Worm (Caenorhabditis elegans) whole organism, L1 larva: ENCODE results near the gene nspf-3.
"Not testable (repeated sequence)": the region's sequence is repeated elsewhere in the genome, so short reads cannot be mapped to it uniquely, and the experiment has no call there.

ENCODE experiments used
- Y116A8C.19 ChIP-seq: sonication (generic microtip); optimal IDR thresholded peaks from 2 replicates; lab custom pipeline; 2016; ENCODE audit warnings: missing compliant biosample characterization, missing genetic modification characterization, borderline replicate concordance
- aha-1 ChIP-seq: fragments of 150-350 bp; optimal IDR thresholded peaks from 2 replicates; lab custom pipeline; 2014; ENCODE audit warnings: missing biosample characterization, missing genetic modification characterization
- alr-1 ChIP-seq: fragments of 200-800 bp; sonication (Bioruptor generic); optimal IDR thresholded peaks from 2 replicates; lab custom pipeline; 2018; ENCODE audit warnings: borderline replicate concordance, mild to moderate bottlenecking, missing genetic modification characterization, missing compliant biosample characterization
- blmp-1 ChIP-seq: fragments of 150-350 bp; optimal IDR thresholded peaks from 2 replicates; lab custom pipeline; 2014; ENCODE audit warnings: missing biosample characterization, missing genetic modification characterization
- ceh-82 ChIP-seq, 3 experiments: fragments of 150-350 bp in 1 of 3; sonication (generic microtip) in 2 of 3; optimal IDR thresholded peaks; 2 replicates each; lab custom pipeline; 2014 to 2017; ENCODE audit warnings: missing biosample characterization in 3 of 3, missing genetic modification characterization in 3 of 3
- ceh-90 ChIP-seq: sonication (generic microtip); optimal IDR thresholded peaks from 2 replicates; lab custom pipeline; 2016; ENCODE audit warnings: missing genetic modification characterization, missing compliant biosample characterization
- ces-1 ChIP-seq: fragments of 150-350 bp; optimal IDR thresholded peaks from 2 replicates; lab custom pipeline; 2014; ENCODE audit warnings: missing biosample characterization, missing genetic modification reagents, missing genetic modification characterization
- dpl-1 ChIP-seq, 3 experiments: fragments of 150-350 bp in 2 of 3; sonication (generic microtip) in 1 of 3; optimal IDR thresholded peaks; 2 replicates each; lab custom pipeline; 2014 to 2017; ENCODE audit warnings: missing biosample characterization in 3 of 3, missing genetic modification characterization in 3 of 3, missing genetic modification reagents in 3 of 3
- efl-1 ChIP-seq, 4 experiments: fragments of 150-350 bp; optimal IDR thresholded peaks in 3 of 4; peaks in 1 of 4; 1 replicate in 1 of 4; 2 replicates in 3 of 4; lab custom pipeline; 2014; ENCODE audit warnings: missing biosample characterization in 2 of 4, missing genetic modification characterization in 2 of 4, missing genetic modification reagents in 2 of 4
- egl-13 ChIP-seq: sonication (generic microtip); optimal IDR thresholded peaks from 2 replicates; lab custom pipeline; 2016; ENCODE audit warnings: missing genotype, missing genetic modification reagents, missing genetic modification characterization, missing compliant biosample characterization
- ets-5 ChIP-seq: fragments of 200-800 bp; sonication (Bioruptor generic); IDR thresholded peaks from 2 replicates; pipeline ENCODE4 v1.3.6; 2022; ENCODE audit warnings: missing genetic modification characterization, missing compliant biosample characterization
- fkh-4 ChIP-seq: sonication (generic microtip); optimal IDR thresholded peaks from 2 replicates; lab custom pipeline; 2016; ENCODE audit warnings: missing compliant biosample characterization, missing genetic modification characterization, borderline replicate concordance
- fkh-8 ChIP-seq: sonication (generic microtip); optimal IDR thresholded peaks from 2 replicates; lab custom pipeline; 2016; ENCODE audit warnings: mild to moderate bottlenecking, missing genetic modification characterization, missing compliant biosample characterization
- hlh-17 ChIP-seq: fragments of 200-800 bp; sonication (Bioruptor generic); optimal IDR thresholded peaks from 2 replicates; lab custom pipeline; 2018; ENCODE audit warnings: missing genetic modification characterization, mild to moderate bottlenecking, missing compliant biosample characterization, moderate library complexity, borderline replicate concordance
- hlh-4 ChIP-seq: sonication (generic microtip); optimal IDR thresholded peaks from 2 replicates; lab custom pipeline; 2016; ENCODE audit warnings: mild to moderate bottlenecking, missing genetic modification characterization, missing compliant biosample characterization
- hpl-2 ChIP-seq: fragments of 150-350 bp; optimal IDR thresholded peaks from 2 replicates; lab custom pipeline; 2014; ENCODE audit warnings: missing biosample characterization, missing genetic modification reagents, missing genetic modification characterization
- irx-1 ChIP-seq: sonication (generic microtip); optimal IDR thresholded peaks from 2 replicates; lab custom pipeline; 2016; ENCODE audit warnings: missing genetic modification characterization, missing compliant biosample characterization
- jun-1 ChIP-seq: fragments of 150-350 bp; optimal IDR thresholded peaks from 2 replicates; lab custom pipeline; 2014; ENCODE audit warnings: missing biosample characterization, missing genetic modification reagents, missing genetic modification characterization
- lin-13 ChIP-seq: fragments of 150-350 bp; optimal IDR thresholded peaks from 2 replicates; lab custom pipeline; 2014; ENCODE audit warnings: missing biosample characterization, missing genetic modification reagents, missing genetic modification characterization
- lin-14 ChIP-seq: fragments of 200-800 bp; sonication (Bioruptor generic); optimal IDR thresholded peaks from 2 replicates; lab custom pipeline; 2018; ENCODE audit warnings: mild to moderate bottlenecking, missing genetic modification characterization, moderate library complexity, missing compliant biosample characterization
- lir-3 ChIP-seq: sonication (generic microtip); optimal IDR thresholded peaks from 2 replicates; lab custom pipeline; 2016; ENCODE audit warnings: mild to moderate bottlenecking, missing genetic modification characterization, moderate library complexity, missing compliant biosample characterization; ENCODE audit not compliant: poor library complexity
- mef-2 ChIP-seq: fragments of 150-350 bp; optimal IDR thresholded peaks from 2 replicates; lab custom pipeline; 2014; ENCODE audit warnings: missing biosample characterization, missing genetic modification characterization
- nhr-19 ChIP-seq: fragments of 200-800 bp; sonication (Bioruptor generic); conservative IDR thresholded peaks from 2 replicates; pipeline ENCODE4 v1.3.6; 2022; ENCODE audit warnings: missing genetic modification characterization, missing compliant biosample characterization
- nhr-47 ChIP-seq: sonication (generic microtip); optimal IDR thresholded peaks from 2 replicates; lab custom pipeline; 2016; ENCODE audit warnings: mild to moderate bottlenecking, missing genetic modification characterization, moderate library complexity, missing compliant biosample characterization
- nhr-76 ChIP-seq: sonication (generic microtip); optimal IDR thresholded peaks from 2 replicates; lab custom pipeline; 2017; ENCODE audit warnings: missing biosample characterization, missing genetic modification characterization
- nhr-77 ChIP-seq: fragments of 150-350 bp; optimal IDR thresholded peaks from 2 replicates; lab custom pipeline; 2014; ENCODE audit warnings: missing biosample characterization, missing genetic modification characterization
- pag-3 ChIP-seq: sonication (generic microtip); optimal IDR thresholded peaks from 2 replicates; lab custom pipeline; 2017; ENCODE audit warnings: missing genetic modification characterization, mild to moderate bottlenecking, missing compliant biosample characterization, antibody characterized with exemption, borderline replicate concordance; ENCODE audit not compliant: insufficient read depth
- snpc-4 ChIP-seq: fragments of 150-350 bp; optimal IDR thresholded peaks from 2 replicates; lab custom pipeline; 2014; ENCODE audit warnings: missing biosample characterization, missing genetic modification characterization
- snu-23 ChIP-seq: sonication (generic microtip); optimal IDR thresholded peaks from 2 replicates; lab custom pipeline; 2016; ENCODE audit warnings: missing genetic modification characterization, missing compliant biosample characterization
- sox-4 ChIP-seq: sonication (generic microtip); optimal IDR thresholded peaks from 2 replicates; lab custom pipeline; 2016; ENCODE audit warnings: missing genetic modification characterization, missing compliant biosample characterization
- unc-130 ChIP-seq: fragments of 150-350 bp; optimal IDR thresholded peaks from 2 replicates; lab custom pipeline; 2017; ENCODE audit warnings: missing biosample characterization, missing genetic modification characterization, inconsistent platforms
- unc-62 ChIP-seq: fragments of 150-350 bp; optimal IDR thresholded peaks from 2 replicates; lab custom pipeline; 2014; ENCODE audit warnings: missing biosample characterization, missing genetic modification reagents, missing genetic modification characterization
- vab-15 ChIP-seq: sonication (generic microtip); optimal IDR thresholded peaks from 2 replicates; lab custom pipeline; 2017; ENCODE audit warnings: missing genotype, mild to moderate bottlenecking, missing genetic modification characterization, missing compliant biosample characterization

Gene nspf-3

DNA sequence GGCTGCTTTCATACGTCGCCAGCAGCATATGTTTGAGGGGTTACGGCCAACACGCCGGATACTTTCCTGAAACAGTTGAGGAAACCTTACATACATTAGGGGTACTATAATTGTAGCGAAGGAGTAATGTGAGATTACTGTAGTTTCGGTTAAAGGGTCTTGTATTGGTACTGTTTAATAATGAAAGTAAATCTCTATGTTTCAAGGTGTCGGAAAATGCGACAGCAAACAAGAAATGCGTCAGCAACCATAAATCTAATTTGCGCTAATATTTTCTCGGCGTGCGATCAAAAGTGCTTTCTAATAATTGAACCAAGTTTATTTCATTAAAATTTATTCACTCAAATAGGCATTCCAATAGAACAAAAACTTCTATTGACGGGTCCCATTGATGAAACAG is 17.7 kb downstream of the nspf-3 start, which contains the start of gene sri-57:
sri-57 (minus strand) TSS at position 101 of the 400 bp plus-strand sequence.
- not testable (repeated sequence) for TF ChIP-seq snu-23 (GFP tag; lab: Kevin White, UChicago); Y116A8C.19 (tag; lab: Kevin White, UChicago); alr-1

ce11 chrII:2665606-2666005 is 24.4 kb downstream of the nspf-3 start, which contains the start of gene F22E5.22:
Gene F22E5.22 (plus strand): TSS chrII:2665906.
- TF ChIP-seq lin-14 (GFP tag; lab: Kevin White, UChicago) (no peak), mef-2 (tag; lab: Kevin White, UChicago) (no peak), jun-1 (tag; lab: Kevin White, UChicago) (no peak), lin-13 (GFP tag; lab: Kevin White, UChicago) (no peak), dpl-1 (GFP tag; optimal IDR thresholded peaks at IDR 0.05; lab: Kevin White, UChicago) (no peak), nhr-19 (GFP tag; lab: Robert Waterston, UW) (no peak), ces-1 (GFP tag; lab: Kevin White, UChicago) (no peak), lir-3 (tag; lab: Kevin White, UChicago) (no peak), ceh-90 (tag; lab: Kevin White, UChicago) (no peak), ets-5 (GFP tag; lab: Robert Waterston, UW) (no peak), fkh-4 (tag; lab: Kevin White, UChicago) (no peak), hlh-4 (tag; lab: Kevin White, UChicago) (no peak), egl-13 (tag; lab: Kevin White, UChicago) (no peak), nhr-76 (tag; lab: Kevin White, UChicago) (no peak)

- TF ChIP-seq blmp-1; pag-3 (tag; lab: Kevin White, UChicago); hlh-17: not testable (repeated sequence)
- TF ChIP-seq, all 84 proteins: peak for 0; not testable (repeated sequence) for 84
Measured at ce11 chrII:2665081-2665480, 24.9 kb downstream of the nspf-3 start, which contains the start of gene F22E5.2. Gene F22E5.2 (plus strand): TSS chrII:2665381.

ce11 chrII:2659364-2659763 is 30.6 kb downstream of the nspf-3 start, which contains the start of gene gcy-21:
Gene gcy-21 (plus strand): TSS chrII:2659664.
- peak; percentile 7 for TF ChIP-seq fkh-8 (tag; lab: Kevin White, UChicago)
- no peak for TF ChIP-seq pag-3 (tag; lab: Kevin White, UChicago)
- no peak for TF ChIP-seq snpc-4 (tag; lab: Kevin White, UChicago)
- no peak for TF ChIP-seq efl-1 (optimal IDR thresholded peaks at IDR 0.05; lab: Kevin White, UChicago)
- TF ChIP-seq efl-1 (GFP tag; optimal IDR thresholded peaks at IDR 0.05 in 1 of 2; lab: Kevin White, UChicago), result peak in 1 of 2 experiments; percentile 13
- TF ChIP-seq irx-1 (tag; lab: Kevin White, UChicago), result no peak
- no peak for TF ChIP-seq ceh-82 (tag; optimal IDR thresholded peaks at IDR 0.05; lab: Kevin White, UChicago)
- no peak for TF ChIP-seq nhr-77

DNA sequence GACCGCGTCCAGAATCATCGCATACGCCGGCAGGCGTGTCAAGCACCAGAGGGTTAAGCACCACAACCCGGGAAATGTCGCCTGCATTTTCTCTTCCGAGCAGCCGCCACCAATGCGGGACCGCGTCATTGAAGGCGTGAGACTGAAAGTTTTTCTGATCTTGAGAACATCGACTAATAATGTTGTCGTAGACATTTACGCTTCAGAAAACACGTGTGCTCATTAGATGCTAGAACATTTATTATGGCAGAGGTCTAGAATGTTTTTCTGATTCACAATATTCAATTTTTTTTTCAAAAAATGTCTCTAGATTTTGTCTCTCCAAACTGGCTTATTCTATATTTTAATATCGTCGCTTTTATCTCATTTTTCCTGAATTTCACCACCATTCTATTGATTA is 33.4 kb downstream of the nspf-3 start, which contains the start of gene sri-47:
sri-47 (plus strand) TSS at position 301 of the 400 bp plus-strand sequence.
- no peak for TF ChIP-seq aha-1 (tag; lab: Kevin White, UChicago)
- no peak for TF ChIP-seq unc-62 (GFP tag; lab: Kevin White, UChicago)
- no peak for TF ChIP-seq hpl-2 (GFP tag; lab: Kevin White, UChicago)
- TF ChIP-seq unc-130 (tag; lab: Kevin White, UChicago), result no peak
- no peak for TF ChIP-seq sox-4
- TF ChIP-seq vab-15 (tag; lab: Kevin White, UChicago), result no peak
- no peak for TF ChIP-seq nhr-47 (tag; lab: Kevin White, UChicago)
